Worm (Caenorhabditis elegans) whole organism, young adult: ENCODE measurements around the gene ceh-24.

ENCODE experiments used
- F49E8.2 ChIP-seq: sonication (generic microtip); optimal IDR thresholded peaks from 3 replicates; lab custom pipeline; 2017; ENCODE audit warnings: missing genetic modification characterization, mild to moderate bottlenecking, missing compliant biosample characterization, antibody characterized with exemption, moderate library complexity; ENCODE audit not compliant: insufficient read depth
- attf-6 ChIP-seq: fragments of 200-800 bp; sonication (Bioruptor generic); IDR thresholded peaks from 2 replicates; pipeline ENCODE4 v1.3.6; 2022; ENCODE audit warnings: missing genetic modification reagents, missing genetic modification characterization, missing compliant biosample characterization
- cebp-2 ChIP-seq: fragments of 200-800 bp; sonication (Bioruptor generic); IDR thresholded peaks from 2 replicates; pipeline ENCODE4 v1.3.6; 2022; ENCODE audit warnings: missing genetic modification characterization, missing compliant biosample characterization
- egl-18 ChIP-seq: fragments of 200-800 bp; sonication (Bioruptor generic); IDR thresholded peaks from 2 replicates; pipeline ENCODE4 v1.3.6; 2022; ENCODE audit warnings: missing genetic modification reagents, missing genetic modification characterization, missing compliant biosample characterization
- hlh-26 ChIP-seq: fragments of 200-800 bp; sonication (Bioruptor generic); conservative IDR thresholded peaks from 2 replicates; pipeline ENCODE4 v1.3.6; 2022; ENCODE audit warnings: missing genetic modification reagents, missing genetic modification characterization, missing compliant biosample characterization
- madf-6 ChIP-seq: fragments of 200-800 bp; sonication (Bioruptor generic); IDR thresholded peaks from 2 replicates; pipeline ENCODE4 v1.3.6; 2022; ENCODE audit warnings: missing genetic modification reagents, missing genetic modification characterization, missing compliant biosample characterization
- repo-1 ChIP-seq: sonication (generic microtip); optimal IDR thresholded peaks from 2 replicates; lab custom pipeline; 2017; ENCODE audit warnings: mild to moderate bottlenecking, missing genetic modification characterization, missing compliant biosample characterization
- sea-2 ChIP-seq: fragments of 200-800 bp; sonication (Bioruptor generic); IDR thresholded peaks from 2 replicates; pipeline ENCODE4 v1.3.6; 2022; ENCODE audit warnings: missing genetic modification characterization, missing compliant biosample characterization
- zim-3 ChIP-seq: sonication (generic microtip); optimal IDR thresholded peaks from 2 replicates; lab custom pipeline; 2017; ENCODE audit warnings: mild to moderate bottlenecking, missing genetic modification characterization, moderate library complexity, missing compliant biosample characterization
- ztf-28 ChIP-seq: fragments of 200-800 bp; sonication (Bioruptor generic); IDR thresholded peaks from 2 replicates; pipeline ENCODE4 v1.3.6; 2022; ENCODE audit warnings: missing genetic modification reagents, missing genetic modification characterization, missing compliant biosample characterization

ce11 chrV:13858906-13859305 lies 45.9 kb downstream of the ceh-24 start, which contains the start of gene srx-135:
- TF ChIP-seq egl-18 = no peak
- no peak for TF ChIP-seq madf-6
- no peak for TF ChIP-seq hlh-26 (GFP tag; lab: Robert Waterston, UW)
- TF ChIP-seq zim-3 = no peak
- no peak for TF ChIP-seq attf-6
- TF ChIP-seq F49E8.2 = no peak
- TF ChIP-seq ztf-28 (GFP tag; lab: Robert Waterston, UW) = no peak
- no peak for TF ChIP-seq sea-2 (GFP tag; lab: Robert Waterston, UW)
- TF ChIP-seq cebp-2 (GFP tag; lab: Robert Waterston, UW) = no peak
- no peak for TF ChIP-seq repo-1 (tag; lab: Kevin White, UChicago)
